Worm (Caenorhabditis elegans) whole organism, L3 larva: ENCODE results near the gene D2096.12.

Experiments used
- ceh-28 ChIP-seq: fragments of 150-350 bp; optimal IDR thresholded peaks from 2 replicates; lab custom pipeline; 2014; ENCODE audit warnings: missing biosample characterization, missing genetic modification reagents, missing genetic modification characterization
- elt-3 ChIP-seq, 3 experiments: fragments of 150-350 bp in 1 of 3; sonication (generic microtip) in 2 of 3; optimal IDR thresholded peaks; 2 replicates in 2 of 3; 4 replicates in 1 of 3; lab custom pipeline; 2014 to 2017; ENCODE audit warnings: missing biosample characterization in 3 of 3, missing genetic modification characterization in 3 of 3
- fkh-10 ChIP-seq: sonication (generic microtip); optimal IDR thresholded peaks from 2 replicates; lab custom pipeline; 2017; ENCODE audit warnings: missing biosample characterization, missing genetic modification reagents, missing genetic modification characterization

DNA sequence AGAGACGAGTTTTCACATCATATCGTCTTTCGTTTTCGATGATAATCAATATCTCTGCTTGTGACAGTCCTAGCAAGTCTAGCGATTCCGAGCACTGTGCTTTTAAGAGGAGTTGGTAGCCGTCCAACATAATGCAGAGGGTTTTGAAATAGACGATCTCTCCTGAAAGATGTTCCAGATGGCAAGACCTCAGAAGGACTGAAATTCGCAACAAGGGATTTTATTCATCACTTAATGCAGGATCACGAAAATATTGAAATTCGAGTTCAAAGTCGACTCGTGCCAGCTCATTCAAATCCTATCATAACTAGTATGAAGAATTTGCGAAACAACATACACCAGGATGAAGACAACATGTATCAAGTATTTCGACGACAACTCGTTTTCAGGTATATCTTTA is 14.2 kb downstream of the D2096.12 start, which contains the start of gene D2096.7:
- TF ChIP-seq elt-3 (tag; optimal IDR thresholded peaks at IDR 0.05; lab: Kevin White, UChicago) (no peak), fkh-10 (no peak), ceh-28 (tag; lab: Kevin White, UChicago) (no peak)
